Fruit fly (Drosophila melanogaster): ENCODE measurements around the gene GV1.

Gene GV1

DNA sequence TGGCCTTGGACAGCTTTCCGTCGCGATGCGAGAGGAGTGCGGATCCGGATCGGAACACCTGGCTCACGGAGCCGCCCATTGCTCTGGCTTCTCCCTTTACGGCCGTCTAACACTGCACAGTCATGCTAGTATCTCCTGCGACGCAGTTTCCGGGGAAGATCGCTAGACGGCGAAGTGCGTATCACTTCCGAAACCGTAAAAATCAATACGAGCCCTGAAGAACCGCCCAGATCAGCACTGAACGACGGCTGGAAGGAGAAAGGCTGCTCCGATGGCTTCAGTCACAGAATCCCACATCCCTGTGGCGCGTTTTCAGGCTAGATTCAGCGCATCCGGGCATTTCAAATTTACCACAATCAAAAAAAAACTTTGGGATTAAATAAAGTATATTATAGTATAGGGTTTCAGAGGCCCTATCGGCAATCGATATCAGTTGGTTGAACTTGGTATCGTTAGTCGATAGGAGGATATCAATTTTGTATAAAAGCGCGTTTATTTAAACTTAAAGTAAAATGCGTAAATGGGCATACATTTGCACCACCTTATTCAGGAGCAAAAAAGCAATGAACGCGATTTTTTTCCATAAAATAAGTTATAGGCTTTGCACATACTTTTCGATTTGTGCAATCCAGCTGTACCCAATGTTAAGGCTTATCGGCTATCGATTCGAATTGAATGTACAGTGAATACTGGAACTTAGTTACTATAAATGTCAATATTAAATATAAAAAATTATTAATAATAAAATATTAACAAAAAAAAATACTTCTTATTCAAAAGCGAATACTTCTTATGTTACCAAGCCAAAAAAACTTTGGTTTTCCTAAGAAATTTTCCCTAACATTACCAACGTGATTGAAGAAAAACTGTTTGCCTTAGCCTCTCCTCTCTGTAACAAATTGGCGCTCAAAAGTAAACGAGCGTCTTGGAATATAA lies 35.4 kb upstream of the GV1 start, which contains the start of the genes CG13933 and PolD2:
CG13933 (minus strand) TSS at position 435 of the 936 bp plus-strand sequence.
PolD2 (plus strand) TSS at position 921 of the 936 bp plus-strand sequence.
- no peak; the same call in 1 of the 2 replicates for TF ChIP-seq CG31441 (GFP tag; IDR thresholded peaks at IDR 0.05)
- TF ChIP-seq CG15601 (tag; optimal IDR thresholded peaks at IDR 0.05): peak; percentile 97
- peak; percentile 98 for TF ChIP-seq CG9727 (GFP tag; optimal IDR thresholded peaks at IDR 0.05)
- peak; percentile 59; the same call in 2 of the 3 replicates for TF ChIP-seq CG6175 (GFP tag; IDR thresholded peaks at IDR 0.05)
- peak; percentile 90 for TF ChIP-seq tna (GFP tag; IDR thresholded peaks at IDR 0.05; ENCODE audit: partially characterized antibody)
- peak; percentile 82 for TF ChIP-seq toy (GFP tag; IDR thresholded peaks at IDR 0.05)
- TF ChIP-seq ase (GFP tag; IDR thresholded peaks at IDR 0.05): peak; percentile 92
- TF ChIP-seq CG13775 (GFP tag; optimal IDR thresholded peaks at IDR 0.05): peak; percentile 96
- no peak for TF ChIP-seq CG31365 (tag; optimal IDR thresholded peaks at IDR 0.05)
- TF ChIP-seq TFAM (GFP tag; optimal IDR thresholded peaks at IDR 0.05): peak; percentile 20
- TF ChIP-seq hkb (optimal IDR thresholded peaks at IDR 0.05): no peak
- peak; percentile 98 for TF ChIP-seq hkb (GFP tag; IDR thresholded peaks at IDR 0.05)
- TF ChIP-seq CG1529 (GFP tag; optimal IDR thresholded peaks at IDR 0.05): peak; percentile 92
- TF ChIP-seq CG11695 (GFP tag; IDR thresholded peaks at IDR 0.05): peak; percentile 94
- peak; percentile 91 for TF ChIP-seq CG17359 (tag; optimal IDR thresholded peaks at IDR 0.05)
- peak; percentile 90 for TF ChIP-seq tup (GFP tag; optimal IDR thresholded peaks at IDR 0.05)
- peak; percentile 75 for TF ChIP-seq Spps (tag; optimal IDR thresholded peaks at IDR 0.05)
- TF ChIP-seq Dad (GFP tag; optimal IDR thresholded peaks at IDR 0.05): no peak
- peak; percentile 100 for TF ChIP-seq grau (tag; optimal IDR thresholded peaks at IDR 0.05)
- peak; percentile 83 for TF ChIP-seq CG6791 (GFP tag; IDR thresholded peaks at IDR 0.05; ENCODE audit: partially characterized antibody)
- peak; percentile 25 for TF ChIP-seq crc (GFP tag; optimal IDR thresholded peaks at IDR 0.05)
- peak; percentile 94 for TF ChIP-seq dan (GFP tag; IDR thresholded peaks at IDR 0.05)
- TF ChIP-seq Bdp1 (GFP tag; optimal IDR thresholded peaks at IDR 0.05): peak; percentile 63
- peak; percentile 81; the same call in 1 of the 3 replicates for TF ChIP-seq C15 (GFP tag; IDR thresholded peaks at IDR 0.05)
- TF ChIP-seq scrt (GFP tag; optimal IDR thresholded peaks at IDR 0.05): no peak
- peak; percentile 95 for TF ChIP-seq caup (GFP tag; optimal IDR thresholded peaks at IDR 0.05; ENCODE audit: severe bottlenecking)
- TF ChIP-seq CG17802 (tag; optimal IDR thresholded peaks at IDR 0.05): peak; percentile 47
- TF ChIP-seq Pdp1 (GFP tag; optimal IDR thresholded peaks at IDR 0.05): peak; percentile 78 to 83
- peak; percentile 99 for TF ChIP-seq dmrt11E (tag; optimal IDR thresholded peaks at IDR 0.05)
- TF ChIP-seq Optix (GFP tag; IDR thresholded peaks at IDR 0.05): peak; percentile 92
- peak; percentile 88 for TF ChIP-seq trem (tag; optimal IDR thresholded peaks at IDR 0.05)
- TF ChIP-seq CG15514 (GFP tag; optimal IDR thresholded peaks at IDR 0.05): peak; percentile 73
- TF ChIP-seq lola (GFP tag; optimal IDR thresholded peaks at IDR 0.05): peak in 1 of 3 experiments; percentile 98
- TF ChIP-seq Atf6 (GFP tag; IDR thresholded peaks at IDR 0.05): peak; percentile 97
- TF ChIP-seq Bgb (GFP tag; IDR thresholded peaks at IDR 0.05; ENCODE audit: partially characterized antibody): peak; percentile 64; the same call in 1 of the 2 replicates
- peak; percentile 71 for TF ChIP-seq CG4820 (GFP tag; optimal IDR thresholded peaks at IDR 0.05)
- TF ChIP-seq CG5953 (GFP tag; IDR thresholded peaks at IDR 0.05): peak; percentile 98
- no peak for TF ChIP-seq Hr39 (optimal IDR thresholded peaks at IDR 0.05)
- TF ChIP-seq CG2116 (GFP tag; optimal IDR thresholded peaks at IDR 0.05): peak; percentile 83
- TF ChIP-seq cwo (GFP tag; optimal IDR thresholded peaks at IDR 0.05): peak; percentile 77
- TF ChIP-seq lilli (GFP tag; optimal IDR thresholded peaks at IDR 0.05): peak; percentile 94
- TF ChIP-seq onecut (GFP tag; IDR thresholded peaks at IDR 0.05): peak; percentile 91
- no peak for TF ChIP-seq prd (optimal IDR thresholded peaks at IDR 0.05)
- peak; percentile 99 for TF ChIP-seq prd (GFP tag; IDR thresholded peaks at IDR 0.05)
- TF ChIP-seq CG34376 (GFP tag; optimal IDR thresholded peaks at IDR 0.05): no peak
- peak; percentile 98 for TF ChIP-seq CG33557 (GFP tag; optimal IDR thresholded peaks at IDR 0.05)
- TF ChIP-seq Neu2 (GFP tag; optimal IDR thresholded peaks at IDR 0.05; ENCODE audit: borderline replicate concordance): no peak
- TF ChIP-seq CG6854 (GFP tag; optimal IDR thresholded peaks at IDR 0.05): peak; percentile 68
